Worm (Caenorhabditis elegans) whole organism, young adult: Measurements from ENCODE around the gene C46F2.1.

ENCODE experiments used
- F37B4.10 ChIP-seq: fragments of 200-800 bp; sonication (Bioruptor generic); IDR thresholded peaks from 2 replicates; pipeline ENCODE4 v1.3.6; 2022; ENCODE audit warnings: missing genetic modification characterization, missing compliant biosample characterization
- ceh-91 ChIP-seq: fragments of 200-800 bp; sonication (Bioruptor generic); IDR thresholded peaks from 2 replicates; pipeline ENCODE4 v1.3.6; 2022; ENCODE audit warnings: missing genetic modification reagents, missing genetic modification characterization, missing compliant biosample characterization
- dpl-1 ChIP-seq: fragments of 150-350 bp; optimal IDR thresholded peaks from 2 replicates; lab custom pipeline; 2014; ENCODE audit warnings: missing biosample characterization, missing genetic modification reagents, missing genetic modification characterization
- lsl-1 ChIP-seq: fragments of 200-800 bp; sonication (Bioruptor generic); optimal IDR thresholded peaks from 2 replicates; lab custom pipeline; 2018; ENCODE audit warnings: mild to moderate bottlenecking, missing genetic modification characterization, moderate library complexity, missing compliant biosample characterization

ce11 chrX:8084669-8085068 is 6.8 kb downstream of the C46F2.1 start:
- TF ChIP-seq ceh-91 (GFP tag; lab: Robert Waterston, UW) (no peak), F37B4.10 (no peak), lsl-1 (GFP tag; lab: Kevin White, UChicago) (no peak), dpl-1 (no peak)
